Worm (Caenorhabditis elegans) whole organism, L2 larva: ENCODE results near the gene kynu-1.

Experiments used
- C34F6.9 ChIP-seq: fragments of 150-350 bp; optimal IDR thresholded peaks from 2 replicates; lab custom pipeline; 2014; ENCODE audit warnings: missing biosample characterization, missing genetic modification characterization
- R02D3.7 ChIP-seq: fragments of 150-350 bp; optimal IDR thresholded peaks from 2 replicates; lab custom pipeline; 2014; ENCODE audit warnings: missing biosample characterization, missing genetic modification characterization
- Y55F3AM.14 ChIP-seq: fragments of 200-800 bp; sonication (Bioruptor generic); optimal IDR thresholded peaks from 2 replicates; lab custom pipeline; 2018; ENCODE audit warnings: mild to moderate bottlenecking, missing genetic modification characterization, missing compliant biosample characterization
- ZK546.5 ChIP-seq: sonication (generic microtip); optimal IDR thresholded peaks from 2 replicates; lab custom pipeline; 2017; ENCODE audit warnings: missing biosample characterization, missing genetic modification characterization
- alr-1 ChIP-seq: fragments of 150-350 bp; optimal IDR thresholded peaks from 2 replicates; lab custom pipeline; 2014; ENCODE audit warnings: missing biosample characterization, missing genetic modification characterization
- aly-2 ChIP-seq: fragments of 150-350 bp; optimal IDR thresholded peaks from 2 replicates; lab custom pipeline; 2014; ENCODE audit warnings: missing biosample characterization, missing genetic modification characterization
- ama-1 ChIP-seq: fragments of 150-350 bp; optimal IDR thresholded peaks from 2 replicates; lab custom pipeline; 2018; ENCODE audit warnings: inconsistent platforms
- blmp-1 ChIP-seq: sonication (generic microtip); optimal IDR thresholded peaks from 2 replicates; lab custom pipeline; 2017; ENCODE audit warnings: missing genetic modification characterization, mild to moderate bottlenecking, missing compliant biosample characterization, antibody characterized with exemption, moderate library complexity; ENCODE audit not compliant: insufficient read depth
- ceh-16 ChIP-seq: fragments of 150-350 bp; optimal IDR thresholded peaks from 2 replicates; lab custom pipeline; 2014; ENCODE audit warnings: missing biosample characterization, missing genetic modification characterization
- ceh-82 ChIP-seq: fragments of 150-350 bp; optimal IDR thresholded peaks from 2 replicates; lab custom pipeline; 2014; ENCODE audit warnings: missing biosample characterization, missing genetic modification characterization
- crh-2 ChIP-seq: sonication (generic microtip); optimal IDR thresholded peaks from 2 replicates; lab custom pipeline; 2017; ENCODE audit warnings: missing biosample characterization, missing genetic modification characterization
- dmd-4 ChIP-seq: sonication (generic microtip); optimal IDR thresholded peaks from 2 replicates; lab custom pipeline; 2017; ENCODE audit warnings: missing biosample characterization, missing genetic modification characterization
- egl-27 ChIP-seq: sonication (generic microtip); optimal IDR thresholded peaks from 3 replicates; lab custom pipeline; 2017; ENCODE audit warnings: missing biosample characterization, missing genetic modification reagents, missing genetic modification characterization
- elt-1 ChIP-seq: fragments of 150-350 bp; optimal IDR thresholded peaks from 2 replicates; lab custom pipeline; 2014; ENCODE audit warnings: missing biosample characterization, missing genetic modification characterization
- elt-3 ChIP-seq: sonication (generic microtip); optimal IDR thresholded peaks from 2 replicates; lab custom pipeline; 2017; ENCODE audit warnings: missing biosample characterization, missing genetic modification characterization
- fos-1 ChIP-seq: fragments of 150-350 bp; optimal IDR thresholded peaks from 2 replicates; lab custom pipeline; 2014; ENCODE audit warnings: missing biosample characterization, missing genetic modification characterization
- gmeb-1 ChIP-seq: fragments of 150-350 bp; optimal IDR thresholded peaks from 2 replicates; lab custom pipeline; 2014; ENCODE audit warnings: missing biosample characterization, missing genetic modification characterization
- lin-11 ChIP-seq: fragments of 150-350 bp; sonication (generic microtip); optimal IDR thresholded peaks from 2 replicates; lab custom pipeline; 2014; ENCODE audit warnings: missing biosample characterization, missing genetic modification characterization, inconsistent platforms, mixed read lengths
- lin-13 ChIP-seq: fragments of 150-350 bp; optimal IDR thresholded peaks from 2 replicates; lab custom pipeline; 2014; ENCODE audit warnings: missing biosample characterization, missing genetic modification reagents, missing genetic modification characterization
- lin-39 ChIP-seq: fragments of 150-350 bp; optimal IDR thresholded peaks from 2 replicates; lab custom pipeline; 2014; ENCODE audit warnings: missing biosample characterization, missing genetic modification reagents, missing genetic modification characterization
- lsy-2 ChIP-seq, 2 experiments: fragments of 150-350 bp in 1 of 2; sonication (generic microtip) in 1 of 2; optimal IDR thresholded peaks; 2 replicates each; lab custom pipeline; 2014 to 2017; ENCODE audit warnings: missing biosample characterization in 2 of 2, missing genetic modification characterization in 2 of 2
- mab-5 ChIP-seq: fragments of 150-350 bp; optimal IDR thresholded peaks from 2 replicates; lab custom pipeline; 2014; ENCODE audit warnings: missing biosample characterization, missing genetic modification characterization
- mbf-1 ChIP-seq: sonication (generic microtip); optimal IDR thresholded peaks from 2 replicates; lab custom pipeline; 2017; ENCODE audit warnings: missing biosample characterization, missing genetic modification characterization
- mdl-1 ChIP-seq, 2 experiments: fragments of 150-350 bp in 1 of 2; sonication (generic microtip) in 1 of 2; optimal IDR thresholded peaks; 2 replicates each; lab custom pipeline; 2017; ENCODE audit warnings: missing biosample characterization in 2 of 2, missing genetic modification characterization in 2 of 2
- nhr-10 ChIP-seq: sonication (generic microtip); optimal IDR thresholded peaks from 2 replicates; lab custom pipeline; 2017; ENCODE audit warnings: missing biosample characterization, missing genetic modification characterization
- nhr-11 ChIP-seq: fragments of 150-350 bp; optimal IDR thresholded peaks from 2 replicates; lab custom pipeline; 2014; ENCODE audit warnings: missing biosample characterization, missing genetic modification characterization
- nhr-12 ChIP-seq: fragments of 150-350 bp; optimal IDR thresholded peaks from 2 replicates; lab custom pipeline; 2014; ENCODE audit warnings: missing biosample characterization, missing genetic modification characterization
- nhr-129 ChIP-seq: fragments of 150-350 bp; optimal IDR thresholded peaks from 2 replicates; lab custom pipeline; 2014; ENCODE audit warnings: missing biosample characterization, missing genetic modification characterization
- nhr-21 ChIP-seq: fragments of 150-350 bp; optimal IDR thresholded peaks from 2 replicates; lab custom pipeline; 2014; ENCODE audit warnings: missing biosample characterization, missing genetic modification characterization
- nhr-23 ChIP-seq: fragments of 150-350 bp; optimal IDR thresholded peaks from 2 replicates; lab custom pipeline; 2014; ENCODE audit warnings: missing biosample characterization, missing genetic modification reagents, missing genetic modification characterization
- nhr-237 ChIP-seq: fragments of 150-350 bp; optimal IDR thresholded peaks from 2 replicates; lab custom pipeline; 2014; ENCODE audit warnings: missing biosample characterization, missing genetic modification characterization
- nhr-25 ChIP-seq: fragments of 150-350 bp; sonication (generic microtip); optimal IDR thresholded peaks from 3 replicates; lab custom pipeline; 2014; ENCODE audit warnings: missing biosample characterization, missing genetic modification characterization
- nhr-6 ChIP-seq: fragments of 150-350 bp; optimal IDR thresholded peaks from 2 replicates; lab custom pipeline; 2014; ENCODE audit warnings: missing biosample characterization, missing genetic modification characterization
- nhr-77 ChIP-seq: fragments of 150-350 bp; optimal IDR thresholded peaks from 2 replicates; lab custom pipeline; 2014; ENCODE audit warnings: missing biosample characterization, missing genetic modification characterization
- peb-1 ChIP-seq: fragments of 150-350 bp; optimal IDR thresholded peaks from 2 replicates; lab custom pipeline; 2014; ENCODE audit warnings: missing biosample characterization, missing genetic modification characterization
- sem-4 ChIP-seq: fragments of 150-350 bp; optimal IDR thresholded peaks from 2 replicates; lab custom pipeline; 2014; ENCODE audit warnings: missing biosample characterization, missing genetic modification reagents, missing genetic modification characterization
- skn-1 ChIP-seq: sonication (generic microtip); optimal IDR thresholded peaks from 2 replicates; lab custom pipeline; 2017; ENCODE audit warnings: missing biosample characterization, missing genetic modification characterization
- sma-3 ChIP-seq: sonication (generic microtip); optimal IDR thresholded peaks from 2 replicates; lab custom pipeline; 2016; ENCODE audit warnings: missing genetic modification reagents, missing genetic modification characterization, missing compliant biosample characterization
- sma-9 ChIP-seq, 2 experiments: fragments of 150-350 bp in 1 of 2; sonication (generic microtip) in 1 of 2; optimal IDR thresholded peaks; 2 replicates each; lab custom pipeline; 2014 to 2016; ENCODE audit warnings: missing genetic modification characterization in 2 of 2, mild to moderate bottlenecking in 1 of 2, missing biosample characterization in 1 of 2, missing compliant biosample characterization in 1 of 2, missing genetic modification reagents in 1 of 2, moderate library complexity in 1 of 2
- snpc-4 ChIP-seq: fragments of 150-350 bp; optimal IDR thresholded peaks from 2 replicates; lab custom pipeline; 2014; ENCODE audit warnings: missing biosample characterization, missing genetic modification characterization
- unc-39 ChIP-seq: fragments of 150-350 bp; optimal IDR thresholded peaks from 2 replicates; lab custom pipeline; 2014; ENCODE audit warnings: missing biosample characterization, missing genetic modification characterization
- unc-55 ChIP-seq: fragments of 150-350 bp; sonication (generic microtip); optimal IDR thresholded peaks from 3 replicates; lab custom pipeline; 2014; ENCODE audit warnings: missing biosample characterization, missing genetic modification reagents, missing genetic modification characterization
- unc-62 ChIP-seq: fragments of 150-350 bp; optimal IDR thresholded peaks from 2 replicates; lab custom pipeline; 2014; ENCODE audit warnings: missing biosample characterization, missing genetic modification reagents, missing genetic modification characterization
- zag-1 ChIP-seq: fragments of 150-350 bp; optimal IDR thresholded peaks from 2 replicates; lab custom pipeline; 2014; ENCODE audit warnings: missing biosample characterization, missing genetic modification characterization
- ztf-11 ChIP-seq: sonication (generic microtip); optimal IDR thresholded peaks from 2 replicates; lab custom pipeline; 2017; ENCODE audit warnings: missing biosample characterization, missing genetic modification characterization
- ztf-4 ChIP-seq: fragments of 150-350 bp; optimal IDR thresholded peaks from 2 replicates; lab custom pipeline; 2014; ENCODE audit warnings: missing biosample characterization, missing genetic modification characterization

The kynu-1 gene

ce11 chrX:6100395-6101099 is 8.6 kb downstream of the kynu-1 start:
- no peak for TF ChIP-seq R02D3.7
- TF ChIP-seq fos-1: peak; percentile 65
- TF ChIP-seq peb-1 (tag; lab: Kevin White, UChicago): no peak
- TF ChIP-seq crh-2 (tag; lab: Kevin White, UChicago): no peak
- TF ChIP-seq ztf-4 (tag; lab: Kevin White, UChicago): no peak
- TF ChIP-seq nhr-12 (tag; lab: Kevin White, UChicago): no peak
- TF ChIP-seq ZK546.5: no peak
- no peak for TF ChIP-seq nhr-21
- TF ChIP-seq blmp-1 (tag; lab: Kevin White, UChicago): peak; percentile 16
- no peak for TF ChIP-seq sem-4 (tag; lab: Kevin White, UChicago)
- no peak for TF ChIP-seq nhr-237 (tag; lab: Kevin White, UChicago)
- no peak for TF ChIP-seq Y55F3AM.14 (GFP tag; lab: Kevin White, UChicago)
- no peak for TF ChIP-seq elt-3 (tag; lab: Kevin White, UChicago)
- peak; percentile 48 for TF ChIP-seq nhr-25 (tag; lab: Kevin White, UChicago)

DNA sequence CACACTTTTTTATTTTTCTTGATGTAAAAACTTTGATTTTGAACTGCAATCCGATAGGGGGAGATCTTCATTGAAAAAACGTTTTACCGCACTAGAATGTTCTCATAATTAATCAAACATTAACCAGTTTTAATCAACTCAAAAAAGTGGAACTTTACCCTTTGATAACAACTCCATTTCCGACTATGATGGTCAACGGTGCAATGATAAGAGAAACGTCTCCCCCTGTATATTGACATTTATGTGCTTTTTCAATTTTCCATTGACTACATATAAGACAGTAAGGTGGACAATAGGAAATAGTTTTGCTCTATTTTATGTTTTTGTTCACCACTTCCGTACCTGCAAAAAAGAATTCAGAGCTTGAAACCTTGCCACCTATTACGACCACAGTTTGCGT is 10.7 kb downstream of the kynu-1 start:
- TF ChIP-seq ama-1 (lab: Kevin White, UChicago) (no peak), unc-39 (tag; lab: Kevin White, UChicago) (no peak), zag-1 (tag; lab: Kevin White, UChicago) (no peak), crh-2 (tag; lab: Kevin White, UChicago) (peak; percentile 10), lsy-2 (tag; optimal IDR thresholded peaks at IDR 0.05; lab: Kevin White, UChicago) (no peak), lin-11 (tag; lab: Kevin White, UChicago) (no peak), mdl-1 (tag; optimal IDR thresholded peaks at IDR 0.05; lab: Kevin White, UChicago) (no peak), C34F6.9 (tag; lab: Kevin White, UChicago) (no peak), ZK546.5 (no peak), fos-1 (peak; percentile 74), sma-9 (GFP tag; optimal IDR thresholded peaks at IDR 0.05; lab: Kevin White, UChicago) (peak; percentile 44), sma-9 (tag; optimal IDR thresholded peaks at IDR 0.05; lab: Kevin White, UChicago) (no peak)

DNA sequence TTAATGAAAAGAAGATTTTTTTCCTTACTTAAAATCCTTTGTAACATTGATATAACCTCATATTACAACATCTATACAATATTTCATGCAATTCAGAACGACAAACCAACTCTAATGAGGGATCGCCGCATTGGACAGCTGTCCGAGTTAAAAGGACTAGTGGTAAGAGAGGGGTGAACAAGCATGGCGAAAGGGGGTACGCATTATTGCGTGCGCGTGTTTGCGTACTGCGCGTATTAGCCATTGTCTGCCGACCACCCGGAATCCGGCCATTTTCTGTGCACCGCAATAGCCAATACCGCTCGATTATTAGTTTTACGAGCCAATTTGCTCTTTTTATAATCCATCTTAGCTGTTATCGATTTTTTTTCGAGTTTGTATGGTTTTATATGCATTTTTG is 11.6 kb downstream of the kynu-1 start, which contains the start of gene C15H9.4:
Gene C15H9.4 (plus strand): TSS at position 93 of the 400 bp plus-strand sequence.
- TF ChIP-seq lsy-2 (tag; optimal IDR thresholded peaks at IDR 0.05; lab: Kevin White, UChicago) (peak in 1 of 2 experiments; percentile 31), lin-39 (tag; lab: Kevin White, UChicago) (no peak), mbf-1 (tag; lab: Kevin White, UChicago) (no peak), C34F6.9 (tag; lab: Kevin White, UChicago) (peak; percentile 56), skn-1 (tag; lab: Kevin White, UChicago) (no peak), nhr-25 (tag; lab: Kevin White, UChicago) (no peak), sma-3 (peak; percentile 3), blmp-1 (tag; lab: Kevin White, UChicago) (no peak), egl-27 (tag; lab: Kevin White, UChicago) (peak; percentile 10), ceh-16 (no peak), unc-62 (GFP tag; lab: Kevin White, UChicago) (no peak), nhr-21 (no peak), alr-1 (tag; lab: Kevin White, UChicago) (no peak), zag-1 (tag; lab: Kevin White, UChicago) (no peak), Y55F3AM.14 (GFP tag; lab: Kevin White, UChicago) (no peak), snpc-4 (tag; lab: Kevin White, UChicago) (no peak), unc-39 (tag; lab: Kevin White, UChicago) (no peak), sma-9 (GFP tag; optimal IDR thresholded peaks at IDR 0.05; lab: Kevin White, UChicago) (peak; percentile 45), sma-9 (tag; optimal IDR thresholded peaks at IDR 0.05; lab: Kevin White, UChicago) (no peak), aly-2 (no peak), nhr-12 (tag; lab: Kevin White, UChicago) (no peak), R02D3.7 (no peak), elt-3 (tag; lab: Kevin White, UChicago) (no peak), nhr-11 (tag; lab: Kevin White, UChicago) (no peak), nhr-6 (tag; lab: Kevin White, UChicago) (no peak), elt-1 (tag; lab: Kevin White, UChicago) (no peak), ZK546.5 (no peak), nhr-10 (tag; lab: Kevin White, UChicago) (no peak), nhr-237 (tag; lab: Kevin White, UChicago) (no peak), gmeb-1 (tag; lab: Kevin White, UChicago) (no peak), fos-1 (no peak), ama-1 (lab: Kevin White, UChicago) (no peak), lin-11 (tag; lab: Kevin White, UChicago) (peak; percentile 1), dmd-4 (tag; lab: Kevin White, UChicago) (no peak), ztf-11 (tag; lab: Kevin White, UChicago) (no peak), ceh-82 (tag; lab: Kevin White, UChicago) (no peak), ztf-4 (tag; lab: Kevin White, UChicago) (no peak), mab-5 (tag; lab: Kevin White, UChicago) (peak; percentile 3), lin-13 (GFP tag; lab: Kevin White, UChicago) (peak; percentile 27), nhr-77 (tag; lab: Kevin White, UChicago) (no peak), unc-55 (GFP tag; lab: Kevin White, UChicago) (peak; percentile 60), nhr-23 (tag; lab: Kevin White, UChicago) (no peak), peb-1 (tag; lab: Kevin White, UChicago) (no peak), nhr-129 (tag; lab: Kevin White, UChicago) (peak; percentile 19)
